Fruit fly (Drosophila melanogaster) whole organism, embryonic: ENCODE data around the gene HipHop.

Experiments
- Ada2b ChIP-seq: fragments of 200-800 bp; sonication (Bioruptor generic); IDR thresholded peaks from 2 replicates; pipeline ENCODE4 v1.3.6; 2022; ENCODE audit warnings: missing biosample characterization, missing genetic modification characterization
- BtbVII ChIP-seq: fragments of 200-800 bp; sonication (Bioruptor generic); optimal IDR thresholded peaks from 3 replicates; lab custom pipeline; 2017; ENCODE audit warnings: missing biosample characterization, mild to moderate bottlenecking, missing genetic modification characterization
- Bteb2 ChIP-seq: fragments of 200-800 bp; sonication (Bioruptor generic); optimal IDR thresholded peaks from 2 replicates; lab custom pipeline; 2016; ENCODE audit warnings: missing biosample characterization, missing genetic modification characterization
- CG1024 ChIP-seq: fragments of 200-800 bp; sonication (Bioruptor generic); IDR thresholded peaks from 2 replicates; pipeline ENCODE4 v1.3.6; 2022; ENCODE audit warnings: missing biosample characterization, missing genetic modification characterization
- CG10321 ChIP-seq: fragments of 200-800 bp; sonication (Bioruptor generic); IDR thresholded peaks from 2 replicates; pipeline ENCODE4 v1.3.6; 2022; ENCODE audit warnings: missing biosample characterization, missing genetic modification characterization
- CG11085 ChIP-seq: fragments of 200-800 bp; sonication (Bioruptor generic); IDR thresholded peaks from 2 replicates; pipeline ENCODE4 v1.3.6; 2022; ENCODE audit warnings: missing biosample characterization, missing genetic modification characterization
- CG12299 ChIP-seq: fragments of 200-800 bp; sonication (Bioruptor generic); optimal IDR thresholded peaks from 2 replicates; lab custom pipeline; 2018; ENCODE audit warnings: missing biosample characterization, mild to moderate bottlenecking, missing genetic modification characterization
- CG13624 ChIP-seq: fragments of 200-800 bp; sonication (Bioruptor generic); optimal IDR thresholded peaks from 2 replicates; lab custom pipeline; 2016; ENCODE audit warnings: missing biosample characterization, missing genetic modification characterization
- CG13775 ChIP-seq: fragments of 200-800 bp; sonication (Bioruptor generic); optimal IDR thresholded peaks from 3 replicates; lab custom pipeline; 2017; ENCODE audit warnings: missing biosample characterization, mild to moderate bottlenecking, missing genetic modification characterization
- CG15011 ChIP-seq: fragments of 200-800 bp; sonication (Bioruptor generic); optimal IDR thresholded peaks from 3 replicates; lab custom pipeline; 2018; ENCODE audit warnings: missing biosample characterization, mild to moderate bottlenecking, missing genetic modification characterization
- CG17359 ChIP-seq: fragments of 200-800 bp; sonication (Bioruptor generic); optimal IDR thresholded peaks from 3 replicates; lab custom pipeline; 2018; ENCODE audit warnings: missing biosample characterization, mild to moderate bottlenecking, missing genetic modification characterization, moderate library complexity
- CG17612 ChIP-seq: fragments of 200-800 bp; sonication (Bioruptor generic); IDR thresholded peaks from 2 replicates; pipeline ENCODE4 v1.3.6; 2022; ENCODE audit warnings: missing biosample characterization, missing genetic modification characterization
- CG17912 ChIP-seq: fragments of 200-800 bp; sonication (Bioruptor generic); optimal IDR thresholded peaks from 2 replicates; lab custom pipeline; 2018; ENCODE audit warnings: missing biosample characterization, mild to moderate bottlenecking, missing genetic modification characterization
- CG31441 ChIP-seq: fragments of 200-800 bp; sonication (Bioruptor generic); IDR thresholded peaks from 2 replicates; pipeline ENCODE4 v1.3.6; 2022; ENCODE audit warnings: missing biosample characterization, missing genetic modification characterization
- CG3163 ChIP-seq: fragments of 200-800 bp; sonication (Bioruptor generic); optimal IDR thresholded peaks from 3 replicates; lab custom pipeline; 2016; ENCODE audit warnings: missing biosample characterization, missing genetic modification characterization
- CG33213 ChIP-seq: fragments of 200-800 bp; sonication (Bioruptor generic); optimal IDR thresholded peaks from 3 replicates; lab custom pipeline; 2016; ENCODE audit warnings: missing biosample characterization, missing genetic modification characterization
- CG34376 ChIP-seq: fragments of 200-800 bp; sonication (Bioruptor generic); optimal IDR thresholded peaks from 2 replicates; lab custom pipeline; 2018; ENCODE audit warnings: missing biosample characterization, mild to moderate bottlenecking, missing genetic modification characterization
- CG6683 ChIP-seq: fragments of 200-800 bp; sonication (Bioruptor generic); optimal IDR thresholded peaks from 2 replicates; lab custom pipeline; 2017; ENCODE audit warnings: missing biosample characterization, mild to moderate bottlenecking, missing genetic modification characterization, missing genetic modification reagents
- CG7839 ChIP-seq: fragments of 200-800 bp; sonication (Bioruptor generic); optimal IDR thresholded peaks from 3 replicates; lab custom pipeline; 2018; ENCODE audit warnings: missing biosample characterization, mild to moderate bottlenecking, missing genetic modification characterization, moderate library complexity
- CG8944 ChIP-seq: fragments of 200-800 bp; sonication (Bioruptor generic); optimal IDR thresholded peaks from 3 replicates; lab custom pipeline; 2016; ENCODE audit warnings: missing biosample characterization, missing genetic modification characterization
- CG9932 ChIP-seq: fragments of 200-800 bp; sonication (Bioruptor generic); IDR thresholded peaks from 2 replicates; pipeline ENCODE4 v1.3.6; 2022; ENCODE audit warnings: missing biosample characterization, missing genetic modification characterization
- Elba2 ChIP-seq: fragments of 200-800 bp; sonication (Bioruptor generic); optimal IDR thresholded peaks from 3 replicates; lab custom pipeline; 2016; ENCODE audit warnings: missing biosample characterization, missing genetic modification characterization
- Hey ChIP-seq: fragments of 200-800 bp; sonication (Bioruptor generic); optimal IDR thresholded peaks from 3 replicates; lab custom pipeline; 2018; ENCODE audit warnings: missing biosample characterization, mild to moderate bottlenecking, missing genetic modification characterization
- Hmr ChIP-seq: fragments of 200-800 bp; sonication (Bioruptor generic); optimal IDR thresholded peaks from 3 replicates; lab custom pipeline; 2017; ENCODE audit warnings: mild to moderate bottlenecking, missing biosample characterization, missing genetic modification reagents, missing genetic modification characterization
- Med ChIP-seq: fragments of 200-800 bp; sonication (Bioruptor generic); peaks from one replicate; lab custom pipeline; 2016; ENCODE audit warnings: missing biosample characterization, missing genetic modification characterization, mild to moderate bottlenecking, inconsistent platforms, moderate library complexity
- NC2α ChIP-seq: fragments of 200-800 bp; sonication (Bioruptor generic); optimal IDR thresholded peaks from 2 replicates; lab custom pipeline; 2016; ENCODE audit warnings: missing biosample characterization, missing genetic modification characterization
- Scr ChIP-seq: fragments of 200-800 bp; sonication (Bioruptor generic); IDR thresholded peaks from 2 replicates; pipeline ENCODE4 v1.3.6; 2022; ENCODE audit warnings: missing biosample characterization, missing genetic modification characterization; ENCODE audit not compliant: partially characterized antibody
- TFAM ChIP-seq: fragments of 200-800 bp; sonication (Bioruptor generic); optimal IDR thresholded peaks from 2 replicates; lab custom pipeline; 2017; ENCODE audit warnings: missing biosample characterization, missing genetic modification characterization, inconsistent platforms
- abd-A ChIP-seq: fragments of 200-800 bp; sonication (Bioruptor generic); optimal IDR thresholded peaks from 3 replicates; lab custom pipeline; 2019; ENCODE audit warnings: missing biosample characterization, mild to moderate bottlenecking, missing genetic modification characterization, moderate library complexity
- al ChIP-seq: fragments of 200-800 bp; sonication (Bioruptor generic); IDR thresholded peaks from 2 replicates; pipeline ENCODE4 v1.3.6; 2022; ENCODE audit warnings: missing biosample characterization, missing genetic modification characterization
- ash1 ChIP-seq: fragments of 200-800 bp; sonication (Bioruptor generic); optimal IDR thresholded peaks from 2 replicates; lab custom pipeline; 2018; ENCODE audit warnings: missing biosample characterization, mild to moderate bottlenecking, missing genetic modification characterization
- btn ChIP-seq: fragments of 200-800 bp; sonication (Bioruptor generic); optimal IDR thresholded peaks from 2 replicates; lab custom pipeline; 2016; ENCODE audit warnings: missing biosample characterization, missing genetic modification characterization
- cg ChIP-seq: fragments of 200-800 bp; sonication (Bioruptor generic); optimal IDR thresholded peaks from 3 replicates; lab custom pipeline; 2019; ENCODE audit warnings: missing biosample characterization, mild to moderate bottlenecking, missing genetic modification characterization, moderate library complexity
- crp ChIP-seq, 2 experiments: fragments of 200-800 bp; sonication (Bioruptor generic); optimal IDR thresholded peaks; 2 replicates in 1 of 2; 3 replicates in 1 of 2; lab custom pipeline; 2017; ENCODE audit warnings: missing biosample characterization in 2 of 2, missing genetic modification characterization in 2 of 2, mild to moderate bottlenecking in 1 of 2, moderate library complexity in 1 of 2
- cwo ChIP-seq: fragments of 200-800 bp; sonication (Bioruptor generic); optimal IDR thresholded peaks from 3 replicates; lab custom pipeline; 2017; ENCODE audit warnings: missing biosample characterization, missing genetic modification characterization, mild to moderate bottlenecking, moderate library complexity, missing genetic modification reagents
- dmrt99B ChIP-seq: fragments of 200-800 bp; sonication (Bioruptor generic); optimal IDR thresholded peaks from 2 replicates; lab custom pipeline; 2018; ENCODE audit warnings: missing biosample characterization, mild to moderate bottlenecking, missing genetic modification characterization, moderate library complexity
- ems ChIP-seq: fragments of 200-800 bp; sonication (Bioruptor generic); optimal IDR thresholded peaks from 3 replicates; lab custom pipeline; 2016; ENCODE audit warnings: missing biosample characterization, missing genetic modification characterization
- eyg ChIP-seq: fragments of 200-800 bp; sonication (Bioruptor generic); optimal IDR thresholded peaks from 3 replicates; lab custom pipeline; 2016; ENCODE audit warnings: missing biosample characterization, missing genetic modification characterization
- fd3F ChIP-seq: fragments of 200-800 bp; sonication (Bioruptor generic); optimal IDR thresholded peaks from 2 replicates; lab custom pipeline; 2018; ENCODE audit warnings: missing biosample characterization, mild to moderate bottlenecking, missing genetic modification characterization, moderate library complexity
- gt ChIP-seq: fragments of 200-800 bp; sonication (Bioruptor generic); IDR thresholded peaks from 2 replicates; pipeline ENCODE4 v1.3.6; 2022; ENCODE audit warnings: missing biosample characterization, missing genetic modification characterization
- jigr1 ChIP-seq: fragments of 200-800 bp; sonication (Bioruptor generic); IDR thresholded peaks from 3 replicates; pipeline ENCODE4 v1.3.6; 2022; ENCODE audit warnings: missing biosample characterization, missing genetic modification characterization
- maf-S ChIP-seq: fragments of 200-800 bp; sonication (Bioruptor generic); optimal IDR thresholded peaks from 2 replicates; lab custom pipeline; 2016; ENCODE audit warnings: missing biosample characterization, missing genetic modification characterization
- pita ChIP-seq: fragments of 200-800 bp; sonication (Bioruptor generic); optimal IDR thresholded peaks from 2 replicates; lab custom pipeline; 2017; ENCODE audit warnings: missing biosample characterization, mild to moderate bottlenecking, missing genetic modification characterization
- ranshi ChIP-seq: fragments of 200-800 bp; sonication (Bioruptor generic); IDR thresholded peaks from 2 replicates; pipeline ENCODE4 v1.3.6; 2022; ENCODE audit warnings: missing biosample characterization, missing genetic modification characterization
- sc ChIP-seq, 3 experiments: fragments of >200 bp in 2 of 3; fragments of 200-800 bp in 1 of 3; sonication (Bioruptor generic) in 1 of 3; optimal IDR thresholded peaks; 2 replicates in 2 of 3; 3 replicates in 1 of 3; lab custom pipeline; 2017; ENCODE audit warnings: mild to moderate bottlenecking in 1 of 3, missing biosample characterization in 1 of 3, missing genetic modification characterization in 1 of 3, missing genetic modification reagents in 1 of 3
- sens ChIP-seq: fragments of 200-800 bp; sonication (Bioruptor generic); peaks from one replicate; lab custom pipeline; 2016; ENCODE audit warnings: missing biosample characterization, missing genetic modification characterization
- sens-2 ChIP-seq: fragments of 200-800 bp; sonication (Bioruptor generic); IDR thresholded peaks from 2 replicates; pipeline ENCODE4 v1.3.6; 2022; ENCODE audit warnings: missing biosample characterization, missing genetic modification characterization
- sna ChIP-seq: fragments of 200-800 bp; sonication (Bioruptor generic); IDR thresholded peaks from 2 replicates; pipeline ENCODE4 v1.3.6; 2022; ENCODE audit warnings: missing biosample characterization, missing genetic modification characterization; ENCODE audit not compliant: partially characterized antibody
- tio ChIP-seq: fragments of 200-800 bp; sonication (Bioruptor generic); optimal IDR thresholded peaks from 2 replicates; lab custom pipeline; 2017; ENCODE audit warnings: missing biosample characterization, missing genetic modification characterization, inconsistent platforms
- yki ChIP-seq: fragments of >200 bp; optimal IDR thresholded peaks from 3 replicates; lab custom pipeline; 2018
- zfh1 ChIP-seq: fragments of 200-800 bp; sonication (Bioruptor generic); IDR thresholded peaks from 3 replicates; pipeline ENCODE4 v1.3.6; 2022; ENCODE audit warnings: missing biosample characterization, missing genetic modification characterization

HipHop gene

dm6 chr3L:18848436-18848835 lies 27.5 kb downstream of the HipHop start (continued):
- TF ChIP-seq CG9932 (GFP tag; lab: Robert Waterston, UW) (no peak), CG8944 (GFP tag; lab: Kevin White, UChicago) (peak; percentile 61), Bteb2 (peak; percentile 34), cwo (GFP tag; lab: Kevin White, UChicago) (no peak), Hey (tag; lab: Kevin White, UChicago) (no peak), ems (GFP tag; lab: Kevin White, UChicago) (peak; percentile 70), zfh1 (GFP tag; lab: Robert Waterston, UW) (no peak; the same call in 2 of the 3 replicates), crp (GFP tag; optimal IDR thresholded peaks at IDR 0.05; lab: Kevin White, UChicago) (peak in 1 of 2 experiments; percentile 21), eyg (peak; percentile 69), CG3163 (GFP tag; lab: Kevin White, UChicago) (peak; percentile 76), fd3F (GFP tag; lab: Kevin White, UChicago) (peak; percentile 32), maf-S (GFP tag; lab: Kevin White, UChicago) (peak; percentile 58), cg (GFP tag; lab: Kevin White, UChicago) (no peak), CG7839 (tag; lab: Kevin White, UChicago) (no peak), sens (GFP tag; lab: Kevin White, UChicago) (peak; percentile 95), CG13775 (GFP tag; lab: Kevin White, UChicago) (peak; percentile 72), CG15011 (GFP tag; lab: Kevin White, UChicago) (peak; percentile 27), Elba2 (GFP tag; lab: Kevin White, UChicago) (no peak), CG17612 (GFP tag; lab: Robert Waterston, UW) (no peak), Ada2b (GFP tag; lab: Robert Waterston, UW) (peak; percentile 14; the same call in 1 of the 2 replicates), CG34376 (GFP tag; lab: Kevin White, UChicago) (peak; percentile 8), CG17359 (tag; lab: Kevin White, UChicago) (peak; percentile 74), gt (GFP tag; lab: Robert Waterston, UW) (no peak), dmrt99B (peak; percentile 62), BtbVII (GFP tag; lab: Kevin White, UChicago) (peak; percentile 65), CG12299 (tag; lab: Kevin White, UChicago) (no peak), CG11085 (GFP tag; lab: Robert Waterston, UW) (peak; percentile 52; the same call in 1 of the 2 replicates), sc (optimal IDR thresholded peaks at IDR 0.05; lab: Kevin White, UChicago) (no peak), sc (GFP tag; optimal IDR thresholded peaks at IDR 0.05; lab: Kevin White, UChicago) (peak; percentile 55), al (GFP tag; lab: Robert Waterston, UW) (no peak), CG13624 (GFP tag; lab: Kevin White, UChicago) (peak; percentile 79), jigr1 (GFP tag; lab: Robert Waterston, UW) (no peak), btn (GFP tag; lab: Kevin White, UChicago) (peak; percentile 55), pita (GFP tag; lab: Kevin White, UChicago) (peak; percentile 85), NC2α (peak; percentile 59), Scr (GFP tag; lab: Robert Waterston, UW) (no peak), CG17912 (GFP tag; lab: Kevin White, UChicago) (peak; percentile 36), sens-2 (GFP tag; lab: Robert Waterston, UW) (no peak), tio (GFP tag; lab: Kevin White, UChicago) (peak; percentile 33), CG10321 (GFP tag; lab: Robert Waterston, UW) (no peak), Med (no peak), sna (no peak), CG6683 (peak; percentile 45), yki (no peak), ash1 (GFP tag; lab: Kevin White, UChicago) (peak; percentile 21), TFAM (no peak), CG33213 (GFP tag; lab: Kevin White, UChicago) (peak; percentile 89), ranshi (no peak; the same call in 1 of the 2 replicates), CG1024 (GFP tag; lab: Robert Waterston, UW) (no peak; the same call in 1 of the 2 replicates), CG31441 (peak; percentile 70), abd-A (tag; lab: Kevin White, UChicago) (no peak), Hmr (GFP tag; lab: Kevin White, UChicago) (no peak)
